Worm (Caenorhabditis elegans): Measurements from ENCODE around the gene athp-2.

DNA sequence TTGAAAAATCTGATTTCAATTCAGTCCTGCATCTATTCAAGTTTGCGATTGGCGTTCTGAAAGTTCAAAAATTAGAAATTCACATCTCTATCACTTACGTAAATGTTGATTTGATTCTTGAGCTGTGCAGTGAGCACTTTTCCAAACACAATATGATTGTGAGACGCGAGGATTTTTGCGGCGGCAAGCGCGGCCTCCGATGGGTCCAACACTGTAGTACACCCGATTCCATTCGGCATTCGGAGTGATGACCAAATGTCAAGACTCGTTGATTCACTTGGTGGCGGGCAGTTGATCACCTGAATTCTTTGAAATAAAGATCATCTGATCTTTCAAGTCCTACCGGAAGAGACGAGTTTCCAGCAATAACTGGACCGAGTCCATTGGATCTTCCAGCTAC lies 29.7 kb downstream of the athp-2 start:
- TF ChIP-seq lin-15B (tag; optimal IDR thresholded peaks at IDR 0.05) = no peak
- TF ChIP-seq nhr-67 (tag; optimal IDR thresholded peaks at IDR 0.05) = no peak
- TF ChIP-seq ama-1 (optimal IDR thresholded peaks at IDR 0.05) = no peak
- no peak for TF ChIP-seq zag-1 (tag; optimal IDR thresholded peaks at IDR 0.05)
- no peak for TF ChIP-seq nfya-1 (tag; optimal IDR thresholded peaks at IDR 0.05; ENCODE audit: insufficient read depth)
- no peak for TF ChIP-seq aly-2 (tag; optimal IDR thresholded peaks at IDR 0.05)
- TF ChIP-seq sea-2 (GFP tag; optimal IDR thresholded peaks at IDR 0.05) = no peak
- TF ChIP-seq ztf-11 (tag; optimal IDR thresholded peaks at IDR 0.05) = no peak
- TF ChIP-seq pha-4 (tag; optimal IDR thresholded peaks at IDR 0.05) = no peak
- no peak for TF ChIP-seq ceh-28 (tag; optimal IDR thresholded peaks at IDR 0.05)
- TF ChIP-seq R02D3.7 (tag; optimal IDR thresholded peaks at IDR 0.05) = no peak
